Fruit fly (Drosophila melanogaster) whole organism, pupa: ENCODE data around the gene CG17258.

Experiments used
- CG12605 ChIP-seq: fragments of 200-800 bp; sonication (Bioruptor generic); IDR thresholded peaks from 2 replicates; pipeline ENCODE4 v1.3.6; 2022; ENCODE audit warnings: missing biosample characterization, missing genetic modification characterization
- CG15710 ChIP-seq: fragments of 200-800 bp; sonication (Bioruptor generic); optimal IDR thresholded peaks from 2 replicates; lab custom pipeline; 2018; ENCODE audit warnings: missing biosample characterization, mild to moderate bottlenecking, missing genetic modification characterization, moderate library complexity
- Ets98B ChIP-seq: fragments of 200-800 bp; sonication (Bioruptor generic); IDR thresholded peaks from 2 replicates; pipeline ENCODE4 v1.3.6; 2022; ENCODE audit warnings: missing biosample characterization, missing genetic modification characterization
- Pif1B ChIP-seq: fragments of 200-800 bp; sonication (Bioruptor generic); optimal IDR thresholded peaks from 3 replicates; lab custom pipeline; 2016; ENCODE audit warnings: missing biosample characterization, missing genetic modification characterization
- fd96Ca ChIP-seq: fragments of 200-800 bp; sonication (Bioruptor generic); IDR thresholded peaks from 3 replicates; pipeline ENCODE4 v1.3.6; 2022; ENCODE audit warnings: missing biosample characterization, missing genetic modification characterization

DNA sequence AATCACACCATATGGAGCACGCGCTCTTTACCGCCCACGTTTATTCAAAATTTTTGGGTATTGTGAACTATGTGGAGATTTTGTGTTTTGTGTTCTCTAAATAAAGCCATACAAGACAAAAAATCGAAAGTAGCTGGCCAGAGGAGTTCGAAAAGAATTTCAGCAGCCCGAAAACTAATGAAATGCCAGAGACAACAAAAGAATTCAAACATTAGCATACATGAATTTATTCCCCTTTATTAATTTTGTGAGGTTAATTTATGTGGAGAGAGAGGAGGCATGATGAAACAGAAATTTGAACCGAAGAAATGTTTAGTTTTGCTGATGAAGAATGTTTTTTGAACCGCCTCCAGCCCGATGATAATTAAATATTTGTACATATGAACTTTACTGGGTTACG is 29.0 kb downstream of the CG17258 start:
- TF ChIP-seq CG15710 (no peak), fd96Ca (no peak), CG12605 (no peak), Ets98B (no peak), Pif1B (no peak)
